Worm (Caenorhabditis elegans) whole organism, L2 larva: ENCODE results near the gene M116.5.

Source experiments
- C34F6.9 ChIP-seq: fragments of 150-350 bp; optimal IDR thresholded peaks from 2 replicates; lab custom pipeline; 2014; ENCODE audit warnings: missing biosample characterization, missing genetic modification characterization
- F13H6.1 ChIP-seq: sonication (generic microtip); optimal IDR thresholded peaks from 2 replicates; lab custom pipeline; 2016; ENCODE audit warnings: missing genetic modification characterization, missing compliant biosample characterization
- R02D3.7 ChIP-seq: fragments of 150-350 bp; optimal IDR thresholded peaks from 2 replicates; lab custom pipeline; 2014; ENCODE audit warnings: missing biosample characterization, missing genetic modification characterization
- ZK546.5 ChIP-seq: sonication (generic microtip); optimal IDR thresholded peaks from 2 replicates; lab custom pipeline; 2017; ENCODE audit warnings: missing biosample characterization, missing genetic modification characterization
- aly-2 ChIP-seq: fragments of 150-350 bp; optimal IDR thresholded peaks from 2 replicates; lab custom pipeline; 2014; ENCODE audit warnings: missing biosample characterization, missing genetic modification characterization
- ama-1 ChIP-seq: fragments of 150-350 bp; optimal IDR thresholded peaks from 2 replicates; lab custom pipeline; 2018; ENCODE audit warnings: inconsistent platforms
- blmp-1 ChIP-seq: sonication (generic microtip); optimal IDR thresholded peaks from 2 replicates; lab custom pipeline; 2017; ENCODE audit warnings: missing genetic modification characterization, mild to moderate bottlenecking, missing compliant biosample characterization, antibody characterized with exemption, moderate library complexity; ENCODE audit not compliant: insufficient read depth
- ceh-16 ChIP-seq: fragments of 150-350 bp; optimal IDR thresholded peaks from 2 replicates; lab custom pipeline; 2014; ENCODE audit warnings: missing biosample characterization, missing genetic modification characterization
- ceh-82 ChIP-seq: fragments of 150-350 bp; optimal IDR thresholded peaks from 2 replicates; lab custom pipeline; 2014; ENCODE audit warnings: missing biosample characterization, missing genetic modification characterization
- crh-2 ChIP-seq: sonication (generic microtip); optimal IDR thresholded peaks from 2 replicates; lab custom pipeline; 2017; ENCODE audit warnings: missing biosample characterization, missing genetic modification characterization
- dmd-4 ChIP-seq: sonication (generic microtip); optimal IDR thresholded peaks from 2 replicates; lab custom pipeline; 2017; ENCODE audit warnings: missing biosample characterization, missing genetic modification characterization
- egl-27 ChIP-seq: sonication (generic microtip); optimal IDR thresholded peaks from 3 replicates; lab custom pipeline; 2017; ENCODE audit warnings: missing biosample characterization, missing genetic modification reagents, missing genetic modification characterization
- elt-1 ChIP-seq: fragments of 150-350 bp; optimal IDR thresholded peaks from 2 replicates; lab custom pipeline; 2014; ENCODE audit warnings: missing biosample characterization, missing genetic modification characterization
- gmeb-1 ChIP-seq: fragments of 150-350 bp; optimal IDR thresholded peaks from 2 replicates; lab custom pipeline; 2014; ENCODE audit warnings: missing biosample characterization, missing genetic modification characterization
- lin-11 ChIP-seq: fragments of 150-350 bp; sonication (generic microtip); optimal IDR thresholded peaks from 2 replicates; lab custom pipeline; 2014; ENCODE audit warnings: missing biosample characterization, missing genetic modification characterization, inconsistent platforms, mixed read lengths
- lin-39 ChIP-seq: fragments of 150-350 bp; optimal IDR thresholded peaks from 2 replicates; lab custom pipeline; 2014; ENCODE audit warnings: missing biosample characterization, missing genetic modification reagents, missing genetic modification characterization
- lsy-2 ChIP-seq, 2 experiments: fragments of 150-350 bp in 1 of 2; sonication (generic microtip) in 1 of 2; optimal IDR thresholded peaks; 2 replicates each; lab custom pipeline; 2014 to 2017; ENCODE audit warnings: missing biosample characterization in 2 of 2, missing genetic modification characterization in 2 of 2
- mab-5 ChIP-seq: fragments of 150-350 bp; optimal IDR thresholded peaks from 2 replicates; lab custom pipeline; 2014; ENCODE audit warnings: missing biosample characterization, missing genetic modification characterization
- mdl-1 ChIP-seq, 2 experiments: fragments of 150-350 bp in 1 of 2; sonication (generic microtip) in 1 of 2; optimal IDR thresholded peaks; 2 replicates each; lab custom pipeline; 2017; ENCODE audit warnings: missing biosample characterization in 2 of 2, missing genetic modification characterization in 2 of 2
- nhr-10 ChIP-seq: sonication (generic microtip); optimal IDR thresholded peaks from 2 replicates; lab custom pipeline; 2017; ENCODE audit warnings: missing biosample characterization, missing genetic modification characterization
- nhr-11 ChIP-seq: fragments of 150-350 bp; optimal IDR thresholded peaks from 2 replicates; lab custom pipeline; 2014; ENCODE audit warnings: missing biosample characterization, missing genetic modification characterization
- nhr-12 ChIP-seq: fragments of 150-350 bp; optimal IDR thresholded peaks from 2 replicates; lab custom pipeline; 2014; ENCODE audit warnings: missing biosample characterization, missing genetic modification characterization
- nhr-129 ChIP-seq: fragments of 150-350 bp; optimal IDR thresholded peaks from 2 replicates; lab custom pipeline; 2014; ENCODE audit warnings: missing biosample characterization, missing genetic modification characterization
- nhr-21 ChIP-seq: fragments of 150-350 bp; optimal IDR thresholded peaks from 2 replicates; lab custom pipeline; 2014; ENCODE audit warnings: missing biosample characterization, missing genetic modification characterization
- nhr-23 ChIP-seq: fragments of 150-350 bp; optimal IDR thresholded peaks from 2 replicates; lab custom pipeline; 2014; ENCODE audit warnings: missing biosample characterization, missing genetic modification reagents, missing genetic modification characterization
- nhr-237 ChIP-seq: fragments of 150-350 bp; optimal IDR thresholded peaks from 2 replicates; lab custom pipeline; 2014; ENCODE audit warnings: missing biosample characterization, missing genetic modification characterization
- nhr-25 ChIP-seq: fragments of 150-350 bp; sonication (generic microtip); optimal IDR thresholded peaks from 3 replicates; lab custom pipeline; 2014; ENCODE audit warnings: missing biosample characterization, missing genetic modification characterization
- nhr-6 ChIP-seq: fragments of 150-350 bp; optimal IDR thresholded peaks from 2 replicates; lab custom pipeline; 2014; ENCODE audit warnings: missing biosample characterization, missing genetic modification characterization
- peb-1 ChIP-seq: fragments of 150-350 bp; optimal IDR thresholded peaks from 2 replicates; lab custom pipeline; 2014; ENCODE audit warnings: missing biosample characterization, missing genetic modification characterization
- skn-1 ChIP-seq: sonication (generic microtip); optimal IDR thresholded peaks from 2 replicates; lab custom pipeline; 2017; ENCODE audit warnings: missing biosample characterization, missing genetic modification characterization
- sma-3 ChIP-seq: sonication (generic microtip); optimal IDR thresholded peaks from 2 replicates; lab custom pipeline; 2016; ENCODE audit warnings: missing genetic modification reagents, missing genetic modification characterization, missing compliant biosample characterization
- sma-9 ChIP-seq, 2 experiments: fragments of 150-350 bp in 1 of 2; sonication (generic microtip) in 1 of 2; optimal IDR thresholded peaks; 2 replicates each; lab custom pipeline; 2014 to 2016; ENCODE audit warnings: missing genetic modification characterization in 2 of 2, mild to moderate bottlenecking in 1 of 2, missing biosample characterization in 1 of 2, missing compliant biosample characterization in 1 of 2, missing genetic modification reagents in 1 of 2, moderate library complexity in 1 of 2
- snpc-4 ChIP-seq: fragments of 150-350 bp; optimal IDR thresholded peaks from 2 replicates; lab custom pipeline; 2014; ENCODE audit warnings: missing biosample characterization, missing genetic modification characterization
- unc-39 ChIP-seq: fragments of 150-350 bp; optimal IDR thresholded peaks from 2 replicates; lab custom pipeline; 2014; ENCODE audit warnings: missing biosample characterization, missing genetic modification characterization
- unc-55 ChIP-seq: fragments of 150-350 bp; sonication (generic microtip); optimal IDR thresholded peaks from 3 replicates; lab custom pipeline; 2014; ENCODE audit warnings: missing biosample characterization, missing genetic modification reagents, missing genetic modification characterization
- unc-62 ChIP-seq: fragments of 150-350 bp; optimal IDR thresholded peaks from 2 replicates; lab custom pipeline; 2014; ENCODE audit warnings: missing biosample characterization, missing genetic modification reagents, missing genetic modification characterization
- zag-1 ChIP-seq: fragments of 150-350 bp; optimal IDR thresholded peaks from 2 replicates; lab custom pipeline; 2014; ENCODE audit warnings: missing biosample characterization, missing genetic modification characterization
- ztf-1 ChIP-seq: fragments of 200-800 bp; sonication (Bioruptor generic); conservative IDR thresholded peaks from 2 replicates; pipeline ENCODE4 v1.3.6; 2022; ENCODE audit warnings: missing genetic modification characterization, missing compliant biosample characterization
- ztf-11 ChIP-seq: sonication (generic microtip); optimal IDR thresholded peaks from 2 replicates; lab custom pipeline; 2017; ENCODE audit warnings: missing biosample characterization, missing genetic modification characterization
- ztf-4 ChIP-seq: fragments of 150-350 bp; optimal IDR thresholded peaks from 2 replicates; lab custom pipeline; 2014; ENCODE audit warnings: missing biosample characterization, missing genetic modification characterization

M116.5 gene

ce11 chrIV:8420961-8421360 lies at the start of gene M116.5:
Gene M116.5, minus strand, starts transcription at chrIV:8421061.
- no peak for TF ChIP-seq C34F6.9

- TF ChIP-seq lsy-2 (tag; optimal IDR thresholded peaks at IDR 0.05; lab: Kevin White, UChicago) (no peak), ztf-1 (no peak), F13H6.1 (no peak), peb-1 (tag; lab: Kevin White, UChicago) (no peak), ceh-16 (no peak), R02D3.7 (tag; lab: Kevin White, UChicago) (no peak), nhr-129 (no peak), crh-2 (tag; lab: Kevin White, UChicago) (peak; percentile 20), unc-39 (no peak), sma-9 (GFP tag; optimal IDR thresholded peaks at IDR 0.05; lab: Kevin White, UChicago) (peak; percentile 28), sma-9 (tag; optimal IDR thresholded peaks at IDR 0.05; lab: Kevin White, UChicago) (no peak), nhr-12 (no peak), mdl-1 (tag; optimal IDR thresholded peaks at IDR 0.05; lab: Kevin White, UChicago) (peak in 1 of 2 experiments; percentile 6), dmd-4 (no peak), ama-1 (lab: Kevin White, UChicago) (no peak), nhr-6 (tag; lab: Kevin White, UChicago) (no peak), nhr-10 (tag; lab: Kevin White, UChicago) (no peak), unc-55 (GFP tag; lab: Kevin White, UChicago) (no peak), unc-62 (no peak), ZK546.5 (no peak), lin-39 (tag; lab: Kevin White, UChicago) (no peak), zag-1 (tag; lab: Kevin White, UChicago) (no peak), nhr-25 (tag; lab: Kevin White, UChicago) (peak; percentile 62), nhr-21 (tag; lab: Kevin White, UChicago) (no peak), lin-11 (tag; lab: Kevin White, UChicago) (no peak), blmp-1 (tag; lab: Kevin White, UChicago) (peak; percentile 39), nhr-237 (tag; lab: Kevin White, UChicago) (no peak), ceh-82 (no peak), ztf-4 (tag; lab: Kevin White, UChicago) (no peak), skn-1 (tag; lab: Kevin White, UChicago) (no peak), gmeb-1 (no peak), egl-27 (tag; lab: Kevin White, UChicago) (no peak), elt-1 (tag; lab: Kevin White, UChicago) (no peak)
Observed at ce11 chrIV:8464187-8464586, 43.3 kb upstream of the M116.5 start.

- TF ChIP-seq unc-62 (no peak), ceh-16 (no peak), crh-2 (tag; lab: Kevin White, UChicago) (no peak), aly-2 (tag; lab: Kevin White, UChicago) (no peak), snpc-4 (tag; lab: Kevin White, UChicago) (no peak), mdl-1 (tag; optimal IDR thresholded peaks at IDR 0.05; lab: Kevin White, UChicago) (no peak), nhr-11 (no peak)
Observed at ce11 chrIV:8463716-8464115, 42.9 kb upstream of the M116.5 start, which contains the start of gene str-176. Gene str-176, minus strand, starts transcription at chrIV:8463816.

- TF ChIP-seq mdl-1 (tag; optimal IDR thresholded peaks at IDR 0.05; lab: Kevin White, UChicago) (peak in 1 of 2 experiments; percentile 12), nhr-12 (no peak), crh-2 (tag; lab: Kevin White, UChicago) (peak; percentile 14), F13H6.1 (no peak), nhr-21 (tag; lab: Kevin White, UChicago) (peak; percentile 57), nhr-25 (tag; lab: Kevin White, UChicago) (peak; percentile 71), blmp-1 (tag; lab: Kevin White, UChicago) (peak; percentile 55), sma-3 (GFP tag; lab: Kevin White, UChicago) (peak; percentile 44), nhr-23 (tag; lab: Kevin White, UChicago) (no peak), peb-1 (tag; lab: Kevin White, UChicago) (no peak), sma-9 (GFP tag; optimal IDR thresholded peaks at IDR 0.05; lab: Kevin White, UChicago) (peak; percentile 78), sma-9 (tag; optimal IDR thresholded peaks at IDR 0.05; lab: Kevin White, UChicago) (no peak), nhr-10 (tag; lab: Kevin White, UChicago) (no peak), mab-5 (tag; lab: Kevin White, UChicago) (peak; percentile 27), ztf-11 (tag; lab: Kevin White, UChicago) (no peak), ama-1 (lab: Kevin White, UChicago) (no peak)
Observed at ce11 chrIV:8463069-8463468, 42.2 kb upstream of the M116.5 start.
